Worm (Caenorhabditis elegans): Measurements from ENCODE around the gene F41H10.1.

The F41H10.1 gene

ce11 chrIV:5377062-5377461 is 5.6 kb upstream of the F41H10.1 start, which contains the start of gene elo-5:
TSS of gene elo-5 (minus strand) at chrIV:5377117.
- TF ChIP-seq nhr-76 (tag; optimal IDR thresholded peaks at IDR 0.05) (no peak), ceh-62 (tag; optimal IDR thresholded peaks at IDR 0.05) (no peak), nhr-11 (tag; optimal IDR thresholded peaks at IDR 0.05) (no peak), ctbp-1 (GFP tag; IDR thresholded peaks at IDR 0.05) (no peak), daf-19 (GFP tag; conservative IDR thresholded peaks at IDR 0.05) (no peak), hlh-11 (tag; optimal IDR thresholded peaks at IDR 0.05) (peak; percentile 63), ceh-44 (GFP tag; IDR thresholded peaks at IDR 0.05) (no peak), F26F4.8 (GFP tag; conservative IDR thresholded peaks at IDR 0.05) (no peak), ceh-32 (tag; optimal IDR thresholded peaks at IDR 0.05; ENCODE audit: poor library complexity) (no peak), fos-1 (tag; optimal IDR thresholded peaks at IDR 0.05) (no peak), zfp-2 (tag; optimal IDR thresholded peaks at IDR 0.05) (no peak), nhr-25 (tag; optimal IDR thresholded peaks at IDR 0.05; ENCODE audit: borderline replicate concordance, insufficient read depth) (no peak), nhr-6 (tag; optimal IDR thresholded peaks at IDR 0.05) (no peak), dve-1 (tag; optimal IDR thresholded peaks at IDR 0.05; ENCODE audit: insufficient read depth) (peak; percentile 35), dmd-9 (GFP tag; IDR thresholded peaks at IDR 0.05) (no peak), jun-1 (tag; optimal IDR thresholded peaks at IDR 0.05) (no peak), aha-1 (tag) (peak; percentile 48), lin-15B (tag; optimal IDR thresholded peaks at IDR 0.05) (no peak), attf-4 (tag; optimal IDR thresholded peaks at IDR 0.05) (no peak), nhr-41 (GFP tag; IDR thresholded peaks at IDR 0.05) (no peak), ZK337.2 (GFP tag; IDR thresholded peaks at IDR 0.05) (no peak), dmd-6 (GFP tag; IDR thresholded peaks at IDR 0.05) (peak; percentile 53), rbr-2 (tag; optimal IDR thresholded peaks at IDR 0.05) (no peak), skn-1 (tag; optimal IDR thresholded peaks at IDR 0.05) (no peak), lsy-2 (tag; optimal IDR thresholded peaks at IDR 0.05) (no peak), daf-16 (GFP tag; optimal IDR thresholded peaks at IDR 0.05) (no peak), daf-16 (tag; optimal IDR thresholded peaks at IDR 0.05) (peak; percentile 75), hlh-30 (tag; optimal IDR thresholded peaks at IDR 0.05; ENCODE audit: insufficient read depth) (peak; percentile 25), ztf-7 (tag; optimal IDR thresholded peaks at IDR 0.05) (no peak), mes-2 (tag; optimal IDR thresholded peaks at IDR 0.05; ENCODE audit: poor library complexity, severe bottlenecking) (no peak), pqm-1 (tag; optimal IDR thresholded peaks at IDR 0.05) (peak; percentile 37), spr-1 (tag; optimal IDR thresholded peaks at IDR 0.05) (no peak), hif-1 (tag; optimal IDR thresholded peaks at IDR 0.05) (no peak), pha-4 (GFP tag; IDR thresholded peaks at IDR 0.05) (no peak), pha-4 (tag; optimal IDR thresholded peaks at IDR 0.05) (no peak), dmd-8 (GFP tag; IDR thresholded peaks at IDR 0.05) (no peak), ceh-28 (tag; optimal IDR thresholded peaks at IDR 0.05) (no peak), mdl-1 (tag; optimal IDR thresholded peaks at IDR 0.05) (no peak), nhr-28 (tag; optimal IDR thresholded peaks at IDR 0.05) (peak; percentile 45), nhr-102 (tag; optimal IDR thresholded peaks at IDR 0.05) (no peak)

- TF ChIP-seq php-3 (GFP tag; IDR thresholded peaks at IDR 0.05) (0 out of 2 replicates have a peak, but pooled peaks have one; percentile 16), nhr-28 (tag; optimal IDR thresholded peaks at IDR 0.05) (peak; percentile 53), Y48G9A.11 (GFP tag; IDR thresholded peaks at IDR 0.05) (no peak), T20F7.1 (GFP tag; optimal IDR thresholded peaks at IDR 0.05) (no peak), mxl-3 (GFP tag; optimal IDR thresholded peaks at IDR 0.05) (no peak), F26F4.8 (GFP tag; conservative IDR thresholded peaks at IDR 0.05) (no peak), hlh-11 (tag; optimal IDR thresholded peaks at IDR 0.05) (peak; percentile 14), jun-1 (tag; optimal IDR thresholded peaks at IDR 0.05) (no peak), tra-1 (GFP tag; IDR thresholded peaks at IDR 0.05) (peak; percentile 61; the same call in 1 of the 2 replicates), zip-11 (GFP tag; IDR thresholded peaks at IDR 0.05) (no peak), dve-1 (tag; optimal IDR thresholded peaks at IDR 0.05; ENCODE audit: insufficient read depth) (peak; percentile 70), ama-1 (optimal IDR thresholded peaks at IDR 0.05) (no peak), snpc-4 (tag; optimal IDR thresholded peaks at IDR 0.05) (no peak), dmd-6 (GFP tag; IDR thresholded peaks at IDR 0.05) (peak; percentile 77), nhr-11 (tag; optimal IDR thresholded peaks at IDR 0.05) (no peak), fos-1 (tag; optimal IDR thresholded peaks at IDR 0.05) (no peak), ztf-7 (tag; optimal IDR thresholded peaks at IDR 0.05) (no peak), ceh-82 (tag; optimal IDR thresholded peaks at IDR 0.05) (no peak), F10B5.3 (tag; optimal IDR thresholded peaks at IDR 0.05) (no peak), ceh-62 (tag; optimal IDR thresholded peaks at IDR 0.05) (no peak), daf-16 (GFP tag; optimal IDR thresholded peaks at IDR 0.05) (no peak), daf-16 (tag; optimal IDR thresholded peaks at IDR 0.05) (peak; percentile 65)
Measured at ce11 chrIV:5380140-5380539, 2.6 kb upstream of the F41H10.1 start.

Measured in whole organism, L4 larva.